Fruit fly (Drosophila melanogaster): ENCODE measurements around the gene Tdh.

Tdh gene

dm6 chr3L:20473021-20473799, 6.5 kb downstream of the Tdh start, which contains the start of the genes CG32428 and CG5969 (continued):
- TF ChIP-seq Pdp1 (GFP tag; optimal IDR thresholded peaks at IDR 0.05) (no peak), Oli (tag; optimal IDR thresholded peaks at IDR 0.05) (peak; percentile 48), CG10209 (GFP tag; optimal IDR thresholded peaks at IDR 0.05) (peak; percentile 70), zen (tag; optimal IDR thresholded peaks at IDR 0.05) (peak; percentile 8), CG4360 (GFP tag; IDR thresholded peaks at IDR 0.05) (no peak), trh (GFP tag; optimal IDR thresholded peaks at IDR 0.05) (no peak), nom (GFP tag; optimal IDR thresholded peaks at IDR 0.05) (no peak), CG1233 (GFP tag; optimal IDR thresholded peaks at IDR 0.05) (peak; percentile 46), CG10321 (GFP tag; IDR thresholded peaks at IDR 0.05) (0 out of 2 replicates have a peak, but pooled peaks have one; percentile 7), ind (GFP tag; optimal IDR thresholded peaks at IDR 0.05) (peak; percentile 68), crol (GFP tag; IDR thresholded peaks at IDR 0.05) (no peak), D19B (GFP tag; optimal IDR thresholded peaks at IDR 0.05) (peak; percentile 24), CTCF (GFP tag; optimal IDR thresholded peaks at IDR 0.05) (no peak), bsh (GFP tag; optimal IDR thresholded peaks at IDR 0.05) (peak in 1 of 2 experiments; percentile 35), CG11696 (GFP tag; IDR thresholded peaks at IDR 0.05) (peak; percentile 92), tgo (GFP tag; IDR thresholded peaks at IDR 0.05) (peak; percentile 60), Sin3A (optimal IDR thresholded peaks at IDR 0.05) (peak; percentile 59), Hr3 (GFP tag; optimal IDR thresholded peaks at IDR 0.05) (peak; percentile 53), lab (GFP tag; optimal IDR thresholded peaks at IDR 0.05) (peak; percentile 72), pho (GFP tag; optimal IDR thresholded peaks at IDR 0.05) (no peak), Camta (GFP tag; optimal IDR thresholded peaks at IDR 0.05) (no peak), NC2α (GFP tag; optimal IDR thresholded peaks at IDR 0.05) (no peak), eve (GFP tag; optimal IDR thresholded peaks at IDR 0.05) (no peak), CG11456 (GFP tag; IDR thresholded peaks at IDR 0.05) (peak; percentile 71), CG17328 (GFP tag; IDR thresholded peaks at IDR 0.05) (peak; percentile 54), Vsx1 (GFP tag; optimal IDR thresholded peaks at IDR 0.05) (no peak), cad (GFP tag; optimal IDR thresholded peaks at IDR 0.05) (no peak), gcm2 (GFP tag; optimal IDR thresholded peaks at IDR 0.05) (no peak), Mad (GFP tag; optimal IDR thresholded peaks at IDR 0.05) (no peak), CG17829 (tag; optimal IDR thresholded peaks at IDR 0.05) (peak; percentile 72), kni (GFP tag; optimal IDR thresholded peaks at IDR 0.05) (no peak), ac (GFP tag; optimal IDR thresholded peaks at IDR 0.05) (no peak), Bdp1 (GFP tag; optimal IDR thresholded peaks at IDR 0.05) (no peak), Ets65A (GFP tag) (peak; percentile 79), CG5245 (GFP tag; optimal IDR thresholded peaks at IDR 0.05) (no peak), cg (GFP tag; optimal IDR thresholded peaks at IDR 0.05) (no peak), CG5953 (GFP tag; IDR thresholded peaks at IDR 0.05) (no peak), CG2712 (tag; optimal IDR thresholded peaks at IDR 0.05) (peak; percentile 69), seq (GFP tag; IDR thresholded peaks at IDR 0.05) (no peak), CG13287 (GFP tag; IDR thresholded peaks at IDR 0.05; ENCODE audit: partially characterized antibody) (no peak; the same call in 1 of the 2 replicates), Fer1 (GFP tag; optimal IDR thresholded peaks at IDR 0.05) (peak; percentile 3), E2f1 (GFP tag; IDR thresholded peaks at IDR 0.05) (peak; percentile 60; the same call in 1 of the 2 replicates), pfk (GFP tag; optimal IDR thresholded peaks at IDR 0.05) (no peak), sqz (GFP tag; optimal IDR thresholded peaks at IDR 0.05) (peak; percentile 15), CG7928 (GFP tag; optimal IDR thresholded peaks at IDR 0.05) (peak; percentile 33), CG16813 (GFP tag; IDR thresholded peaks at IDR 0.05; ENCODE audit: partially characterized antibody) (no peak), gem (tag; optimal IDR thresholded peaks at IDR 0.05) (peak; percentile 80), croc (GFP tag; conservative IDR thresholded peaks at IDR 0.05) (0 out of 3 replicates have a peak, but pooled peaks have one; percentile 21), CG18011 (GFP tag; optimal IDR thresholded peaks at IDR 0.05) (no peak), CG11093 (GFP tag; IDR thresholded peaks at IDR 0.05) (no peak)
